Worm (Caenorhabditis elegans) whole organism, mixed stage, embryonic: Measurements from ENCODE around the gene T26E4.4.

Experiments
- bed-3 ChIP-seq: fragments of 200-800 bp; sonication (Bioruptor generic); optimal IDR thresholded peaks from 3 replicates; lab custom pipeline; 2018; ENCODE audit warnings: mild to moderate bottlenecking, missing genetic modification characterization, moderate library complexity, missing compliant biosample characterization
- blmp-1 ChIP-seq: fragments of 150-350 bp; optimal IDR thresholded peaks from 2 replicates; lab custom pipeline; 2014; ENCODE audit warnings: missing biosample characterization, missing genetic modification characterization
- ceh-39 ChIP-seq: fragments of 150-350 bp; optimal IDR thresholded peaks from 2 replicates; lab custom pipeline; 2014; ENCODE audit warnings: missing biosample characterization, missing genetic modification characterization
- ceh-43 ChIP-seq: fragments of 200-800 bp; sonication (Bioruptor generic); optimal IDR thresholded peaks from 2 replicates; lab custom pipeline; 2018; ENCODE audit warnings: mild to moderate bottlenecking, missing genetic modification characterization, moderate library complexity, missing compliant biosample characterization
- ceh-83 ChIP-seq: fragments of 200-800 bp; sonication (Bioruptor generic); optimal IDR thresholded peaks from 2 replicates; lab custom pipeline; 2018; ENCODE audit warnings: mild to moderate bottlenecking, missing genetic modification characterization, missing compliant biosample characterization
- ces-1 ChIP-seq: fragments of 150-350 bp; optimal IDR thresholded peaks from 2 replicates; lab custom pipeline; 2014; ENCODE audit warnings: missing biosample characterization, missing genetic modification reagents, missing genetic modification characterization
- cnd-1 ChIP-seq: fragments of 200-800 bp; sonication (Bioruptor generic); optimal IDR thresholded peaks from 2 replicates; lab custom pipeline; 2018; ENCODE audit warnings: mild to moderate bottlenecking, missing genetic modification characterization, missing compliant biosample characterization
- drap-1 ChIP-seq: fragments of 200-800 bp; sonication (Bioruptor generic); optimal IDR thresholded peaks from 3 replicates; lab custom pipeline; 2018; ENCODE audit warnings: mild to moderate bottlenecking, missing genetic modification characterization, missing compliant biosample characterization
- elt-1 ChIP-seq: sonication (generic microtip); optimal IDR thresholded peaks from 2 replicates; lab custom pipeline; 2017; ENCODE audit warnings: missing genetic modification characterization, mild to moderate bottlenecking, missing compliant biosample characterization, antibody characterized with exemption, moderate library complexity, borderline replicate concordance; ENCODE audit not compliant: insufficient read depth
- elt-3 ChIP-seq: fragments of 150-350 bp; optimal IDR thresholded peaks from 2 replicates; lab custom pipeline; 2014; ENCODE audit warnings: missing biosample characterization, missing genetic modification characterization
- flh-1 ChIP-seq: fragments of 200-800 bp; sonication (Bioruptor generic); optimal IDR thresholded peaks from 2 replicates; lab custom pipeline; 2018; ENCODE audit warnings: mild to moderate bottlenecking, missing genetic modification characterization, moderate library complexity, missing compliant biosample characterization
- ham-2 ChIP-seq: fragments of 200-800 bp; sonication (Bioruptor generic); optimal IDR thresholded peaks from 2 replicates; lab custom pipeline; 2018; ENCODE audit warnings: mild to moderate bottlenecking, missing genetic modification characterization, missing compliant biosample characterization
- hlh-1 ChIP-seq: fragments of 150-350 bp; optimal IDR thresholded peaks from 2 replicates; lab custom pipeline; 2014; ENCODE audit warnings: missing biosample characterization, missing genetic modification reagents, missing genetic modification characterization
- lin-13 ChIP-seq: fragments of 150-350 bp; optimal IDR thresholded peaks from 2 replicates; lab custom pipeline; 2014; ENCODE audit warnings: missing biosample characterization, missing genetic modification characterization
- lin-32 ChIP-seq: fragments of 200-800 bp; sonication (Bioruptor generic); optimal IDR thresholded peaks from 2 replicates; lab custom pipeline; 2018; ENCODE audit warnings: mild to moderate bottlenecking, missing genetic modification characterization, missing compliant biosample characterization
- lsy-2 ChIP-seq: fragments of 150-350 bp; optimal IDR thresholded peaks from 2 replicates; lab custom pipeline; 2014; ENCODE audit warnings: missing biosample characterization, missing genetic modification characterization
- mab-5 ChIP-seq: fragments of 150-350 bp; optimal IDR thresholded peaks from 2 replicates; lab custom pipeline; 2014; ENCODE audit warnings: missing biosample characterization, missing genetic modification characterization
- mep-1 ChIP-seq: fragments of 150-350 bp; optimal IDR thresholded peaks from 2 replicates; lab custom pipeline; 2017; ENCODE audit warnings: missing biosample characterization, missing genetic modification reagents, missing genetic modification characterization, inconsistent platforms
- mls-2 ChIP-seq: sonication (generic microtip); optimal IDR thresholded peaks from 2 replicates; lab custom pipeline; 2016; ENCODE audit warnings: mild to moderate bottlenecking, missing genetic modification characterization, moderate library complexity, missing compliant biosample characterization
- nhr-12 ChIP-seq: fragments of 150-350 bp; optimal IDR thresholded peaks from 2 replicates; lab custom pipeline; 2014; ENCODE audit warnings: missing biosample characterization, missing genetic modification characterization
- nhr-2 ChIP-seq: fragments of 150-350 bp; optimal IDR thresholded peaks from 2 replicates; lab custom pipeline; 2014; ENCODE audit warnings: missing biosample characterization, missing genetic modification characterization
- nhr-237 ChIP-seq: fragments of 150-350 bp; optimal IDR thresholded peaks from 2 replicates; lab custom pipeline; 2014; ENCODE audit warnings: missing biosample characterization, missing genetic modification characterization
- nhr-28 ChIP-seq: fragments of 150-350 bp; optimal IDR thresholded peaks from 2 replicates; lab custom pipeline; 2014; ENCODE audit warnings: missing biosample characterization, missing genetic modification characterization
- nhr-76 ChIP-seq: sonication (generic microtip); optimal IDR thresholded peaks from 2 replicates; lab custom pipeline; 2017; ENCODE audit warnings: missing biosample characterization, missing genetic modification characterization
- sem-2 ChIP-seq: fragments of 200-800 bp; sonication (Bioruptor generic); optimal IDR thresholded peaks from 2 replicates; lab custom pipeline; 2018; ENCODE audit warnings: mild to moderate bottlenecking, missing genetic modification characterization, missing compliant biosample characterization
- snpc-4 ChIP-seq: fragments of 150-350 bp; optimal IDR thresholded peaks from 2 replicates; lab custom pipeline; 2014; ENCODE audit warnings: missing biosample characterization, missing genetic modification characterization
- sptf-1 ChIP-seq: sonication (generic microtip); optimal IDR thresholded peaks from 2 replicates; lab custom pipeline; 2017; ENCODE audit warnings: mild to moderate bottlenecking, missing genetic modification characterization, moderate library complexity, missing compliant biosample characterization
- tbx-8 ChIP-seq: fragments of 200-800 bp; sonication (Bioruptor generic); optimal IDR thresholded peaks from 2 replicates; lab custom pipeline; 2018; ENCODE audit warnings: mild to moderate bottlenecking, missing genetic modification characterization, moderate library complexity, missing compliant biosample characterization
- unc-120 ChIP-seq: sonication (generic microtip); optimal IDR thresholded peaks from 2 replicates; lab custom pipeline; 2017; ENCODE audit warnings: missing genetic modification characterization, missing compliant biosample characterization; ENCODE audit not compliant: poor library complexity, severe bottlenecking
- unc-39 ChIP-seq: fragments of 150-350 bp; optimal IDR thresholded peaks from 2 replicates; lab custom pipeline; 2014; ENCODE audit warnings: missing biosample characterization, missing genetic modification characterization
- unc-62 ChIP-seq: fragments of 150-350 bp; optimal IDR thresholded peaks from 2 replicates; lab custom pipeline; 2014; ENCODE audit warnings: missing biosample characterization, missing genetic modification reagents, missing genetic modification characterization
- zip-8 ChIP-seq: fragments of 150-350 bp; optimal IDR thresholded peaks from 2 replicates; lab custom pipeline; 2014; ENCODE audit warnings: missing biosample characterization, missing genetic modification characterization
- ztf-11 ChIP-seq: fragments of 150-350 bp; optimal IDR thresholded peaks from 2 replicates; lab custom pipeline; 2014; ENCODE audit warnings: missing biosample characterization, missing genetic modification characterization

Gene T26E4.4

ce11 chrV:15782494-15782893, 9.8 kb downstream of the T26E4.4 start, which contains the start of gene T26E4.3:
TSS of gene T26E4.3 (plus strand) at chrV:15782794.
- TF ChIP-seq nhr-2 (tag; lab: Kevin White, UChicago): no peak
- no peak for TF ChIP-seq tbx-8 (GFP tag; lab: Kevin White, UChicago)
- TF ChIP-seq nhr-28 (tag; lab: Kevin White, UChicago): no peak
- TF ChIP-seq flh-1 (GFP tag; lab: Kevin White, UChicago): no peak
- TF ChIP-seq snpc-4 (tag; lab: Kevin White, UChicago): no peak
- TF ChIP-seq ztf-11 (tag; lab: Kevin White, UChicago): no peak
- no peak for TF ChIP-seq mls-2 (tag; lab: Kevin White, UChicago)
- TF ChIP-seq ces-1 (GFP tag; lab: Kevin White, UChicago): no peak
- TF ChIP-seq zip-8 (tag; lab: Kevin White, UChicago): no peak
- no peak for TF ChIP-seq mep-1
- TF ChIP-seq lin-32: no peak
- TF ChIP-seq sptf-1: no peak
- no peak for TF ChIP-seq hlh-1 (tag; lab: Kevin White, UChicago)
- no peak for TF ChIP-seq nhr-237 (tag; lab: Kevin White, UChicago)
- no peak for TF ChIP-seq unc-39 (tag; lab: Kevin White, UChicago)
- no peak for TF ChIP-seq elt-1 (tag; lab: Kevin White, UChicago)
- no peak for TF ChIP-seq lin-13 (tag; lab: Kevin White, UChicago)
- no peak for TF ChIP-seq unc-120
- TF ChIP-seq ceh-39 (tag; lab: Kevin White, UChicago): no peak
- no peak for TF ChIP-seq nhr-76 (tag; lab: Kevin White, UChicago)

- TF ChIP-seq snpc-4 (tag; lab: Kevin White, UChicago) (no peak), sem-2 (GFP tag; lab: Kevin White, UChicago) (no peak), elt-3 (tag; lab: Kevin White, UChicago) (no peak), lin-13 (tag; lab: Kevin White, UChicago) (no peak), drap-1 (GFP tag; lab: Kevin White, UChicago) (no peak), ztf-11 (tag; lab: Kevin White, UChicago) (no peak), sptf-1 (no peak), unc-62 (GFP tag; lab: Kevin White, UChicago) (no peak), nhr-12 (no peak), mab-5 (tag; lab: Kevin White, UChicago) (no peak), nhr-2 (tag; lab: Kevin White, UChicago) (no peak), nhr-76 (tag; lab: Kevin White, UChicago) (no peak), lsy-2 (tag; lab: Kevin White, UChicago) (no peak), ceh-83 (GFP tag; lab: Kevin White, UChicago) (no peak), unc-39 (tag; lab: Kevin White, UChicago) (no peak), bed-3 (GFP tag; lab: Kevin White, UChicago) (no peak), ces-1 (GFP tag; lab: Kevin White, UChicago) (no peak), mls-2 (tag; lab: Kevin White, UChicago) (no peak), nhr-28 (tag; lab: Kevin White, UChicago) (no peak)
Observed at ce11 chrV:15781086-15781485, 11.2 kb downstream of the T26E4.4 start, which contains the start of gene T26E4.2. TSS of gene T26E4.2 (plus strand) at chrV:15781386.

ce11 chrV:15779128-15779729, 13.1 kb downstream of the T26E4.4 start, which contains the start of the genes nhr-285 and irld-52:
TSS of gene nhr-285 (minus strand) at chrV:15779228.
TSS of gene irld-52 (plus strand) at chrV:15779679.
- TF ChIP-seq sptf-1: no peak
- no peak for TF ChIP-seq blmp-1 (tag; lab: Kevin White, UChicago)
- no peak for TF ChIP-seq ceh-39 (tag; lab: Kevin White, UChicago)
- no peak for TF ChIP-seq bed-3 (GFP tag; lab: Kevin White, UChicago)
- no peak for TF ChIP-seq sem-2 (GFP tag; lab: Kevin White, UChicago)
- no peak for TF ChIP-seq nhr-237 (tag; lab: Kevin White, UChicago)
- TF ChIP-seq mls-2 (tag; lab: Kevin White, UChicago): no peak
- TF ChIP-seq ces-1 (GFP tag; lab: Kevin White, UChicago): no peak
- TF ChIP-seq unc-39 (tag; lab: Kevin White, UChicago): no peak
- TF ChIP-seq, all 35 proteins: peak for 0

ce11 chrV:15776651-15777050, 15.7 kb downstream of the T26E4.4 start, which contains the start of gene nhr-283:
TSS of gene nhr-283 (minus strand) at chrV:15776751.
- TF ChIP-seq nhr-28 (tag; lab: Kevin White, UChicago) (no peak), mab-5 (tag; lab: Kevin White, UChicago) (no peak), ztf-11 (tag; lab: Kevin White, UChicago) (no peak), unc-62 (GFP tag; lab: Kevin White, UChicago) (no peak), lsy-2 (tag; lab: Kevin White, UChicago) (no peak), drap-1 (GFP tag; lab: Kevin White, UChicago) (no peak), ceh-43 (GFP tag; lab: Kevin White, UChicago) (no peak), nhr-2 (tag; lab: Kevin White, UChicago) (no peak), ham-2 (no peak), ces-1 (GFP tag; lab: Kevin White, UChicago) (no peak), cnd-1 (no peak), hlh-1 (tag; lab: Kevin White, UChicago) (no peak), ceh-39 (tag; lab: Kevin White, UChicago) (no peak), bed-3 (GFP tag; lab: Kevin White, UChicago) (no peak), nhr-12 (no peak), nhr-237 (tag; lab: Kevin White, UChicago) (no peak), lin-32 (no peak), mep-1 (no peak), unc-39 (tag; lab: Kevin White, UChicago) (no peak), sem-2 (GFP tag; lab: Kevin White, UChicago) (no peak)
- TF ChIP-seq, all 35 proteins: peak for 0
